Fruit fly (Drosophila melanogaster): ENCODE results near the gene TM9SF2.

dm6 chr2L:20724024-20724423 is 10.1 kb downstream of the TM9SF2 start:
- TF ChIP-seq chm (GFP tag; IDR thresholded peaks at IDR 0.05) (no peak), vvl (GFP tag; IDR thresholded peaks at IDR 0.05) (no peak), CG1602 (GFP tag; optimal IDR thresholded peaks at IDR 0.05) (no peak), Ets65A (GFP tag) (no peak), GATAe (GFP tag; conservative IDR thresholded peaks at IDR 0.05) (no peak), insv (GFP tag; optimal IDR thresholded peaks at IDR 0.05) (no peak), sim (GFP tag; IDR thresholded peaks at IDR 0.05) (no peak), scrt (GFP tag; optimal IDR thresholded peaks at IDR 0.05) (no peak), CG15011 (GFP tag; optimal IDR thresholded peaks at IDR 0.05) (no peak), CG16779 (GFP tag; IDR thresholded peaks at IDR 0.05) (no peak), CrebB (tag; optimal IDR thresholded peaks at IDR 0.05) (no peak)
